Fruit fly (Drosophila melanogaster): ENCODE results near the gene CG7423.

dm6 chrX:19033739-19034138 is 49.4 kb downstream of the CG7423 start:
- TF ChIP-seq CG9139 (GFP tag; optimal IDR thresholded peaks at IDR 0.05): no peak
- TF ChIP-seq CG1621 (tag; optimal IDR thresholded peaks at IDR 0.05): no peak
- TF ChIP-seq CG11902 (GFP tag; optimal IDR thresholded peaks at IDR 0.05): no peak
- no peak for TF ChIP-seq Gug (GFP tag; IDR thresholded peaks at IDR 0.05)
- no peak for TF ChIP-seq ss (GFP tag; optimal IDR thresholded peaks at IDR 0.05)
- no peak for TF ChIP-seq Blimp-1 (GFP tag; optimal IDR thresholded peaks at IDR 0.05)
- no peak for TF ChIP-seq CG6163 (GFP tag; IDR thresholded peaks at IDR 0.05)
- TF ChIP-seq OdsH (GFP tag; optimal IDR thresholded peaks at IDR 0.05): no peak
